Fruit fly (Drosophila melanogaster) whole organism, embryonic: ENCODE data around the gene Tps1.
A peak's percentile ranks its signal among the peaks of the same experiment; 100 is the strongest.

Experiments
- Asciz ChIP-seq: fragments of 200-800 bp; sonication (Bioruptor generic); optimal IDR thresholded peaks from 2 replicates; lab custom pipeline; 2017; ENCODE audit warnings: missing biosample characterization, mild to moderate bottlenecking, missing genetic modification characterization, missing genetic modification reagents
- Bdp1 ChIP-seq: fragments of 200-800 bp; sonication (Bioruptor generic); optimal IDR thresholded peaks from 3 replicates; lab custom pipeline; 2016; ENCODE audit warnings: missing biosample characterization, missing genetic modification characterization
- CG10147 ChIP-seq: fragments of 200-800 bp; sonication (Bioruptor generic); optimal IDR thresholded peaks from 2 replicates; lab custom pipeline; 2019; ENCODE audit warnings: missing biosample characterization, mild to moderate bottlenecking, missing genetic modification characterization, moderate library complexity
- CG10274 ChIP-seq: fragments of 200-800 bp; sonication (Bioruptor generic); optimal IDR thresholded peaks from 3 replicates; lab custom pipeline; 2017; ENCODE audit warnings: missing biosample characterization, mild to moderate bottlenecking, missing genetic modification characterization
- CG11247 ChIP-seq: fragments of 200-800 bp; sonication (Bioruptor generic); IDR thresholded peaks from 2 replicates; pipeline ENCODE4 v1.3.6; 2022; ENCODE audit warnings: missing biosample characterization, missing genetic modification characterization
- CG11504 ChIP-seq: fragments of 200-800 bp; sonication (Bioruptor generic); optimal IDR thresholded peaks from 3 replicates; lab custom pipeline; 2019; ENCODE audit warnings: missing biosample characterization, mild to moderate bottlenecking, missing genetic modification characterization, moderate library complexity
- CG1233 ChIP-seq: fragments of 200-800 bp; sonication (Bioruptor generic); optimal IDR thresholded peaks from 4 replicates; lab custom pipeline; 2018; ENCODE audit warnings: missing biosample characterization, mild to moderate bottlenecking, missing genetic modification characterization
- CG13123 ChIP-seq: fragments of 200-800 bp; sonication (Bioruptor generic); optimal IDR thresholded peaks from 2 replicates; lab custom pipeline; 2016; ENCODE audit warnings: missing biosample characterization, missing genetic modification characterization
- CG15073 ChIP-seq: fragments of 200-800 bp; sonication (Bioruptor generic); optimal IDR thresholded peaks from 2 replicates; lab custom pipeline; 2016; ENCODE audit warnings: missing biosample characterization, missing genetic modification characterization
- CG15696 ChIP-seq: fragments of 200-800 bp; sonication (Bioruptor generic); optimal IDR thresholded peaks from 2 replicates; lab custom pipeline; 2019; ENCODE audit warnings: missing biosample characterization, mild to moderate bottlenecking, missing genetic modification characterization, moderate library complexity
- CG1602 ChIP-seq: fragments of 200-800 bp; sonication (Bioruptor generic); optimal IDR thresholded peaks from 3 replicates; lab custom pipeline; 2016; ENCODE audit warnings: missing biosample characterization, missing genetic modification characterization
- CG17802 ChIP-seq: fragments of 200-800 bp; sonication (Bioruptor generic); optimal IDR thresholded peaks from 2 replicates; lab custom pipeline; 2018; ENCODE audit warnings: missing biosample characterization, mild to moderate bottlenecking, missing genetic modification characterization, moderate library complexity
- CG2199 ChIP-seq: fragments of 200-800 bp; sonication (Bioruptor generic); IDR thresholded peaks from 3 replicates; pipeline ENCODE4 v1.3.6; 2022; ENCODE audit warnings: missing biosample characterization, missing genetic modification characterization
- CG2889 ChIP-seq: fragments of 200-800 bp; sonication (Bioruptor generic); IDR thresholded peaks from 3 replicates; pipeline ENCODE4 v1.3.6; 2022; ENCODE audit warnings: missing biosample characterization, missing genetic modification characterization
- CG6175 ChIP-seq: fragments of 200-800 bp; sonication (Bioruptor generic); IDR thresholded peaks from 3 replicates; pipeline ENCODE4 v1.3.6; 2022; ENCODE audit warnings: missing biosample characterization, missing genetic modification characterization
- CG7271 ChIP-seq: fragments of 200-800 bp; sonication (Bioruptor generic); optimal IDR thresholded peaks from 2 replicates; lab custom pipeline; 2018; ENCODE audit warnings: missing biosample characterization, mild to moderate bottlenecking, missing genetic modification characterization, moderate library complexity
- CG8281 ChIP-seq: fragments of 200-800 bp; sonication (Bioruptor generic); optimal IDR thresholded peaks from 2 replicates; lab custom pipeline; 2018; ENCODE audit warnings: missing biosample characterization, mild to moderate bottlenecking, missing genetic modification characterization, moderate library complexity
- CTCF ChIP-seq: fragments of 200-800 bp; sonication (Bioruptor generic); optimal IDR thresholded peaks from 2 replicates; lab custom pipeline; 2017; ENCODE audit warnings: missing biosample characterization, mild to moderate bottlenecking, missing genetic modification characterization, moderate library complexity
- Chrac-16 ChIP-seq: fragments of 200-800 bp; sonication (Bioruptor generic); optimal IDR thresholded peaks from 3 replicates; lab custom pipeline; 2016; ENCODE audit warnings: missing biosample characterization, missing genetic modification characterization
- Dek ChIP-seq: fragments of 200-800 bp; sonication (Bioruptor generic); optimal IDR thresholded peaks from 3 replicates; lab custom pipeline; 2019; ENCODE audit warnings: missing biosample characterization, mild to moderate bottlenecking, missing genetic modification characterization, moderate library complexity
- Doc2 ChIP-seq: fragments of 200-800 bp; sonication (Bioruptor generic); IDR thresholded peaks from 2 replicates; pipeline ENCODE4 v1.3.6; 2022; ENCODE audit warnings: missing biosample characterization, missing genetic modification characterization
- Eip74EF ChIP-seq, 2 experiments: fragments of 200-800 bp in 1 of 2; fragments of >200 bp in 1 of 2; sonication (Bioruptor generic) in 1 of 2; optimal IDR thresholded peaks; 2 replicates each; lab custom pipeline; 2017 to 2019; ENCODE audit warnings: missing biosample characterization in 2 of 2, missing genetic modification characterization in 2 of 2, mild to moderate bottlenecking in 1 of 2, moderate library complexity in 1 of 2
- Fer2 ChIP-seq: fragments of 200-800 bp; sonication (Bioruptor generic); optimal IDR thresholded peaks from 2 replicates; lab custom pipeline; 2018; ENCODE audit warnings: missing biosample characterization, mild to moderate bottlenecking, missing genetic modification characterization, moderate library complexity
- HLHmδ ChIP-seq: fragments of 200-800 bp; sonication (Bioruptor generic); optimal IDR thresholded peaks from 2 replicates; lab custom pipeline; 2018; ENCODE audit warnings: missing biosample characterization, mild to moderate bottlenecking, missing genetic modification characterization, moderate library complexity
- Hey ChIP-seq: fragments of 200-800 bp; sonication (Bioruptor generic); optimal IDR thresholded peaks from 3 replicates; lab custom pipeline; 2018; ENCODE audit warnings: missing biosample characterization, mild to moderate bottlenecking, missing genetic modification characterization
- Hr78 ChIP-seq, 2 experiments: fragments of 200-800 bp in 1 of 2; fragments of >200 bp in 1 of 2; sonication (Bioruptor generic) in 1 of 2; optimal IDR thresholded peaks; 2 replicates each; lab custom pipeline; 2017 to 2019; ENCODE audit warnings: missing biosample characterization in 2 of 2, missing genetic modification characterization in 2 of 2, mild to moderate bottlenecking in 1 of 2, moderate library complexity in 1 of 2
- MESR4 ChIP-seq: fragments of 200-800 bp; sonication (Bioruptor generic); optimal IDR thresholded peaks from 2 replicates; lab custom pipeline; 2018; ENCODE audit warnings: missing biosample characterization, mild to moderate bottlenecking, missing genetic modification characterization, moderate library complexity
- Mad ChIP-seq: fragments of 200-800 bp; sonication (Bioruptor generic); optimal IDR thresholded peaks from 2 replicates; lab custom pipeline; 2016; ENCODE audit warnings: missing biosample characterization, missing genetic modification characterization
- Med ChIP-seq: fragments of 200-800 bp; sonication (Bioruptor generic); peaks from one replicate; lab custom pipeline; 2016; ENCODE audit warnings: missing biosample characterization, missing genetic modification characterization, mild to moderate bottlenecking, inconsistent platforms, moderate library complexity
- Rx ChIP-seq: fragments of 200-800 bp; sonication (Bioruptor generic); IDR thresholded peaks from 2 replicates; pipeline ENCODE4 v1.3.6; 2022; ENCODE audit warnings: missing biosample characterization, missing genetic modification characterization
- Sin3A ChIP-seq: fragments of >200 bp; optimal IDR thresholded peaks from 2 replicates; lab custom pipeline; 2018
- Sry-β ChIP-seq: fragments of 200-800 bp; sonication (Bioruptor generic); optimal IDR thresholded peaks from 2 replicates; lab custom pipeline; 2018; ENCODE audit warnings: missing biosample characterization, mild to moderate bottlenecking, missing genetic modification characterization, moderate library complexity
- Vsx1 ChIP-seq: fragments of 200-800 bp; sonication (Bioruptor generic); optimal IDR thresholded peaks from 2 replicates; lab custom pipeline; 2017; ENCODE audit warnings: missing biosample characterization, mild to moderate bottlenecking, missing genetic modification characterization, missing genetic modification reagents
- ara ChIP-seq: fragments of 200-800 bp; sonication (Bioruptor generic); IDR thresholded peaks from 2 replicates; pipeline ENCODE4 v1.3.6; 2022; ENCODE audit warnings: missing biosample characterization, missing genetic modification characterization
- bowl ChIP-seq: fragments of 200-800 bp; sonication (Bioruptor generic); IDR thresholded peaks from 2 replicates; pipeline ENCODE4 v1.3.6; 2022; ENCODE audit warnings: missing biosample characterization, missing genetic modification characterization
- btn ChIP-seq: fragments of 200-800 bp; sonication (Bioruptor generic); optimal IDR thresholded peaks from 2 replicates; lab custom pipeline; 2016; ENCODE audit warnings: missing biosample characterization, missing genetic modification characterization
- crc ChIP-seq: fragments of 200-800 bp; sonication (Bioruptor generic); optimal IDR thresholded peaks from 2 replicates; lab custom pipeline; 2016; ENCODE audit warnings: missing biosample characterization, missing genetic modification characterization
- disco-r ChIP-seq: fragments of 200-800 bp; sonication (Bioruptor generic); optimal IDR thresholded peaks from 2 replicates; lab custom pipeline; 2016; ENCODE audit warnings: missing biosample characterization, missing genetic modification characterization
- ewg ChIP-seq: fragments of 200-800 bp; sonication (Bioruptor generic); optimal IDR thresholded peaks from 3 replicates; lab custom pipeline; 2017; ENCODE audit warnings: mild to moderate bottlenecking, missing biosample characterization, missing genetic modification reagents, missing genetic modification characterization
- fu2 ChIP-seq: fragments of 200-800 bp; sonication (Bioruptor generic); optimal IDR thresholded peaks from 2 replicates; lab custom pipeline; 2016; ENCODE audit warnings: missing biosample characterization, missing genetic modification characterization
- hb ChIP-seq: fragments of 200-800 bp; sonication (Bioruptor generic); IDR thresholded peaks from 3 replicates; pipeline ENCODE4 v1.3.6; 2022; ENCODE audit warnings: missing biosample characterization, missing genetic modification characterization; ENCODE audit not compliant: partially characterized antibody
- hth ChIP-seq: fragments of >200 bp; optimal IDR thresholded peaks from 2 replicates; lab custom pipeline; 2017; ENCODE audit warnings: inconsistent platforms
- ind ChIP-seq: fragments of 200-800 bp; sonication (Bioruptor generic); optimal IDR thresholded peaks from 3 replicates; lab custom pipeline; 2016; ENCODE audit warnings: missing biosample characterization, missing genetic modification characterization
- nmo ChIP-seq: fragments of 200-800 bp; sonication (Bioruptor generic); optimal IDR thresholded peaks from 2 replicates; lab custom pipeline; 2018; ENCODE audit warnings: missing biosample characterization, mild to moderate bottlenecking, missing genetic modification characterization, moderate library complexity
- oc ChIP-seq: fragments of 200-800 bp; sonication (Bioruptor generic); optimal IDR thresholded peaks from 2 replicates; lab custom pipeline; 2018; ENCODE audit warnings: missing biosample characterization, mild to moderate bottlenecking, missing genetic modification characterization, moderate library complexity
- rib ChIP-seq: fragments of 200-800 bp; sonication (Bioruptor generic); IDR thresholded peaks from 2 replicates; pipeline ENCODE4 v1.3.6; 2022; ENCODE audit warnings: missing biosample characterization, missing genetic modification characterization
- scrt ChIP-seq: fragments of 200-800 bp; sonication (Bioruptor generic); optimal IDR thresholded peaks from 2 replicates; lab custom pipeline; 2018; ENCODE audit warnings: missing biosample characterization, mild to moderate bottlenecking, missing genetic modification characterization, moderate library complexity
- sens ChIP-seq: fragments of 200-800 bp; sonication (Bioruptor generic); peaks from one replicate; lab custom pipeline; 2016; ENCODE audit warnings: missing biosample characterization, missing genetic modification characterization
- sima ChIP-seq: fragments of 200-800 bp; sonication (Bioruptor generic); optimal IDR thresholded peaks from 2 replicates; lab custom pipeline; 2016; ENCODE audit warnings: missing biosample characterization, missing genetic modification characterization
- tap ChIP-seq: fragments of 200-800 bp; optimal IDR thresholded peaks from 3 replicates; lab custom pipeline; 2019; ENCODE audit warnings: missing biosample characterization, mild to moderate bottlenecking, missing genetic modification characterization, moderate library complexity

Tps1 gene

DNA sequence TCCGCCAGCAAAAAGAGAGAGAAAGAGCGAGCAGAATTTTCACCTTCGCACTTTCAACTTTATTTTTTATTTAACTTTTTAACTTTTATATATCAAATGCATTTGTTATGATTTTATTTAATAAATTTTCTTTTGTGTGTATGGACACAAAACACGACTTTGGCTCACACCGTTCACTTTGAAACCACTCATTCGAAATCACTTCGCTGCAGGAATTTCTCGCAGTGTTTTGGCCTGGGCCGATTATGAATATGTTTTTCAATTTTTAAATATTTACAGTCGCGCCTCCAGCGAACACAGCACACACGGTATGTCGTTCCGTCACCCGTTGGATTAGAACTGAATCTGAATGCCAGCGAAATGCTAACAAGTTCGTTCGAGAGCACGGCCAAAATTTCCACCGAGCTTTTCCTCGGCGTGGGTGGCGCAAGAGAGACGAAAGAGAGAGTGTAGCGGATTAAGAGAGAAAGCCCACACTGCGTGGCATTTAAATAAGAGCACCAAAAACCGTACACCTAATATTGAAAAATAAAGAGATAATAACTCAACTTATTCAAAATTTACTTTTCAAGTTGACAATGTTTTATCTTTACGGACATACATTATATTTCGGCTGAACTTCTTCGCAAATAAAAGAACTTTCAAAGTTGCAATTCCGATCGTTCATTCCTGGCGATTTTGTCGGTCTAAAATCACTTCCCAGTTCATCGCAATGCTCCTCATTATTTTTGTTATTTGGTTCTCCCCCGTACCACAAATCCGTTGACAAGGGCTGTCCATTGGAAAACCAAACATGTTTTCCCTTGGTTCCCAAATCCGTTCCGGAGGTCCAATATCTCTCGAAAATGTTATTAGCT is 53.0 kb downstream of the Tps1 start, which contains the start of gene CG15431 (continued):
- TF ChIP-seq MESR4 (no peak), Rx (GFP tag; lab: Robert Waterston, UW) (peak; percentile 67), Chrac-16 (GFP tag; lab: Kevin White, UChicago) (no peak), CG2199 (GFP tag; lab: Robert Waterston, UW) (no peak; the same call in 2 of the 3 replicates), btn (GFP tag; lab: Kevin White, UChicago) (no peak), Sry-β (no peak), Hey (tag; lab: Kevin White, UChicago) (no peak), CG7271 (tag; lab: Kevin White, UChicago) (no peak), ewg (GFP tag; lab: Kevin White, UChicago) (peak; percentile 65), CG17802 (no peak), fu2 (GFP tag; lab: Kevin White, UChicago) (no peak), Eip74EF (GFP tag; optimal IDR thresholded peaks at IDR 0.05; lab: Kevin White, UChicago) (peak in 1 of 2 experiments; percentile 53), CG1233 (peak; percentile 30), CG11504 (tag; lab: Kevin White, UChicago) (no peak), Asciz (GFP tag; lab: Kevin White, UChicago) (peak; percentile 44), CG10147 (GFP tag; lab: Kevin White, UChicago) (peak; percentile 28), Bdp1 (no peak), CG10274 (peak; percentile 21), disco-r (GFP tag; lab: Kevin White, UChicago) (no peak), hb (GFP tag; lab: Robert Waterston, UW) (no peak), Fer2 (no peak), CG6175 (GFP tag; lab: Robert Waterston, UW) (no peak), CG15073 (GFP tag; lab: Kevin White, UChicago) (no peak), bowl (GFP tag; lab: Robert Waterston, UW) (no peak), crc (GFP tag; lab: Kevin White, UChicago) (no peak), Sin3A (lab: Kevin White, UChicago) (no peak), CG13123 (GFP tag; lab: Kevin White, UChicago) (peak; percentile 5), CG11247 (GFP tag; lab: Robert Waterston, UW) (peak; percentile 58), CTCF (GFP tag; lab: Kevin White, UChicago) (no peak), sima (GFP tag; lab: Kevin White, UChicago) (no peak), ara (GFP tag; lab: Robert Waterston, UW) (no peak), rib (GFP tag; lab: Robert Waterston, UW) (peak; percentile 65), CG15696 (tag; lab: Kevin White, UChicago) (no peak), CG8281 (tag; lab: Kevin White, UChicago) (no peak), HLHmδ (no peak), tap (peak; percentile 24), Mad (GFP tag; lab: Kevin White, UChicago) (peak; percentile 41), Dek (tag; lab: Kevin White, UChicago) (peak; percentile 68), nmo (GFP tag; lab: Kevin White, UChicago) (peak; percentile 31), hth (lab: Kevin White, UChicago) (no peak), scrt (GFP tag; lab: Kevin White, UChicago) (peak; percentile 55), Vsx1 (no peak), oc (tag; lab: Kevin White, UChicago) (no peak), sens (GFP tag; lab: Kevin White, UChicago) (peak; percentile 82), CG2889 (GFP tag; lab: Robert Waterston, UW) (peak; percentile 16; the same call in 1 of the 3 replicates), CG1602 (no peak), ind (peak; percentile 50), Doc2 (GFP tag; lab: Robert Waterston, UW) (no peak), Hr78 (GFP tag; optimal IDR thresholded peaks at IDR 0.05; lab: Kevin White, UChicago) (no peak), Med (peak; percentile 94)
